Worm (Caenorhabditis elegans) whole organism, L4/young adult: Measurements from ENCODE around the gene C28G1.6.

ENCODE experiments used
- dao-5 ChIP-seq: sonication (generic microtip); optimal IDR thresholded peaks from 2 replicates; lab custom pipeline; 2016; ENCODE audit warnings: missing genotype, missing genetic modification characterization, moderate library complexity, missing compliant biosample characterization
- him-1 ChIP-seq: sonication (generic microtip); optimal IDR thresholded peaks from 2 replicates; lab custom pipeline; 2016; ENCODE audit warnings: missing genotype, missing genetic modification reagents, missing genetic modification characterization, missing compliant biosample characterization

DNA sequence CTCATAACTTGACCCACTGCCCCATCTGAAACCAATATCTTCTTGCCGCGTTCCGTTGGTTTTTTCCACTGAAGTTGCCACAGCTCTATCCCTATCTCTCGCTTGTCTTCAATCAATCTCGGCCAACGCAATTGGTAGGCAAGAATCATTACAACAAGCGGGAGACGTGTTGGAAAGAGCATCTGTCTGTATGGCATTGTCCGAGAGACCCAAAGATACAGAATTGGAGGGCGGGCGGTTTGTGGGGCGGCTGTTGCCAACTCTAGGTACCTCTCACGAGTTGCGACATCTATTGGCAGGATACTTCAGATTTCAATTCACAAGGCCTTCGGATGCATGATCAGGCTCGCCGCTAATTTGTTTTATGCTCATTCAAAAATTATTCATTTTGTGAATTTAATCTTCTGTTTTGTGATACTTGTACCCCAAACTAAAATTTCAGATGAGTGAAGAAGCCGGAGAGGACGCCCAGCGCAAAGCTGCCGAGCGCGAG is 42.0 kb downstream of the C28G1.6 start, which contains the start of gene unc-27:
- no peak for TF ChIP-seq him-1 (tag; lab: Kevin White, UChicago)
- no peak for TF ChIP-seq dao-5
